Worm (Caenorhabditis elegans) whole organism, L1 larva: ENCODE results near the gene F43C11.11.

Experiments
- C04F5.9 ChIP-seq: sonication (generic microtip); optimal IDR thresholded peaks from 2 replicates; lab custom pipeline; 2016; ENCODE audit warnings: missing genetic modification characterization, missing compliant biosample characterization
- C16A3.4 ChIP-seq: fragments of 150-350 bp; optimal IDR thresholded peaks from 2 replicates; lab custom pipeline; 2014; ENCODE audit warnings: missing biosample characterization, missing genetic modification characterization
- F16B12.6 ChIP-seq: fragments of 150-350 bp; optimal IDR thresholded peaks from 2 replicates; lab custom pipeline; 2014; ENCODE audit warnings: missing biosample characterization, missing genetic modification characterization
- Y116A8C.19 ChIP-seq: sonication (generic microtip); optimal IDR thresholded peaks from 2 replicates; lab custom pipeline; 2016; ENCODE audit warnings: missing compliant biosample characterization, missing genetic modification characterization, borderline replicate concordance
- ama-1 ChIP-seq: fragments of 150-350 bp; optimal IDR thresholded peaks from 2 replicates; lab custom pipeline; 2014
- blmp-1 ChIP-seq: fragments of 150-350 bp; optimal IDR thresholded peaks from 2 replicates; lab custom pipeline; 2014; ENCODE audit warnings: missing biosample characterization, missing genetic modification characterization
- ceh-82 ChIP-seq, 3 experiments: fragments of 150-350 bp in 1 of 3; sonication (generic microtip) in 2 of 3; optimal IDR thresholded peaks; 2 replicates each; lab custom pipeline; 2014 to 2017; ENCODE audit warnings: missing biosample characterization in 3 of 3, missing genetic modification characterization in 3 of 3
- ceh-88 ChIP-seq: fragments of 200-800 bp; sonication (Bioruptor generic); IDR thresholded peaks from 2 replicates; pipeline ENCODE4 v1.3.6; 2022; ENCODE audit warnings: missing genetic modification characterization, missing compliant biosample characterization
- dpl-1 ChIP-seq, 3 experiments: fragments of 150-350 bp in 2 of 3; sonication (generic microtip) in 1 of 3; optimal IDR thresholded peaks; 2 replicates each; lab custom pipeline; 2014 to 2017; ENCODE audit warnings: missing biosample characterization in 3 of 3, missing genetic modification characterization in 3 of 3, missing genetic modification reagents in 3 of 3
- efl-1 ChIP-seq, 4 experiments: fragments of 150-350 bp; optimal IDR thresholded peaks in 3 of 4; peaks in 1 of 4; 1 replicate in 1 of 4; 2 replicates in 3 of 4; lab custom pipeline; 2014; ENCODE audit warnings: missing biosample characterization in 2 of 4, missing genetic modification characterization in 2 of 4, missing genetic modification reagents in 2 of 4
- efl-3 ChIP-seq: fragments of 200-800 bp; sonication (Bioruptor generic); optimal IDR thresholded peaks from 2 replicates; lab custom pipeline; 2018; ENCODE audit warnings: mild to moderate bottlenecking, missing genetic modification characterization, missing compliant biosample characterization
- elt-2 ChIP-seq: sonication (generic microtip); optimal IDR thresholded peaks from 2 replicates; lab custom pipeline; 2016; ENCODE audit warnings: missing genetic modification characterization, mild to moderate bottlenecking, inconsistent platforms, missing compliant biosample characterization, missing genetic modification reagents
- ets-5 ChIP-seq: fragments of 200-800 bp; sonication (Bioruptor generic); IDR thresholded peaks from 2 replicates; pipeline ENCODE4 v1.3.6; 2022; ENCODE audit warnings: missing genetic modification characterization, missing compliant biosample characterization
- fkh-10 ChIP-seq: sonication (generic microtip); optimal IDR thresholded peaks from 2 replicates; lab custom pipeline; 2017; ENCODE audit warnings: missing biosample characterization, missing genetic modification reagents, missing genetic modification characterization
- fkh-4 ChIP-seq: sonication (generic microtip); optimal IDR thresholded peaks from 2 replicates; lab custom pipeline; 2016; ENCODE audit warnings: missing compliant biosample characterization, missing genetic modification characterization, borderline replicate concordance
- grh-1 ChIP-seq: fragments of 200-800 bp; sonication (Bioruptor generic); IDR thresholded peaks from 2 replicates; pipeline ENCODE4 v1.3.6; 2022; ENCODE audit warnings: missing genetic modification reagents, missing genetic modification characterization, missing compliant biosample characterization
- hlh-17 ChIP-seq: fragments of 200-800 bp; sonication (Bioruptor generic); optimal IDR thresholded peaks from 2 replicates; lab custom pipeline; 2018; ENCODE audit warnings: missing genetic modification characterization, mild to moderate bottlenecking, missing compliant biosample characterization, moderate library complexity, borderline replicate concordance
- hlh-4 ChIP-seq: sonication (generic microtip); optimal IDR thresholded peaks from 2 replicates; lab custom pipeline; 2016; ENCODE audit warnings: mild to moderate bottlenecking, missing genetic modification characterization, missing compliant biosample characterization
- irx-1 ChIP-seq: sonication (generic microtip); optimal IDR thresholded peaks from 2 replicates; lab custom pipeline; 2016; ENCODE audit warnings: missing genetic modification characterization, missing compliant biosample characterization
- lin-13 ChIP-seq: fragments of 150-350 bp; optimal IDR thresholded peaks from 2 replicates; lab custom pipeline; 2014; ENCODE audit warnings: missing biosample characterization, missing genetic modification reagents, missing genetic modification characterization
- lin-14 ChIP-seq: fragments of 200-800 bp; sonication (Bioruptor generic); optimal IDR thresholded peaks from 2 replicates; lab custom pipeline; 2018; ENCODE audit warnings: mild to moderate bottlenecking, missing genetic modification characterization, moderate library complexity, missing compliant biosample characterization
- lin-15B ChIP-seq: fragments of 150-350 bp; sonication (generic microtip); optimal IDR thresholded peaks from 3 replicates; lab custom pipeline; 2014; ENCODE audit warnings: missing biosample characterization, missing genetic modification characterization
- lin-35 ChIP-seq, 2 experiments: fragments of 150-350 bp; optimal IDR thresholded peaks; 2 replicates each; lab custom pipeline; 2014; ENCODE audit warnings: missing biosample characterization in 2 of 2, missing genetic modification characterization in 2 of 2, missing genetic modification reagents in 2 of 2
- lin-39 ChIP-seq: fragments of 150-350 bp; optimal IDR thresholded peaks from 2 replicates; lab custom pipeline; 2014; ENCODE audit warnings: missing biosample characterization, missing genetic modification reagents, missing genetic modification characterization
- lsy-2 ChIP-seq, 2 experiments: fragments of 150-350 bp; optimal IDR thresholded peaks; 2 replicates each; lab custom pipeline; 2014; ENCODE audit warnings: missing biosample characterization in 2 of 2, missing genetic modification characterization in 2 of 2
- mdl-1 ChIP-seq, 2 experiments: fragments of 150-350 bp; optimal IDR thresholded peaks; 2 replicates each; lab custom pipeline; 2014 to 2017; ENCODE audit warnings: missing biosample characterization in 2 of 2, missing genetic modification characterization in 2 of 2, inconsistent platforms in 1 of 2
- mef-2 ChIP-seq: fragments of 150-350 bp; optimal IDR thresholded peaks from 2 replicates; lab custom pipeline; 2014; ENCODE audit warnings: missing biosample characterization, missing genetic modification characterization
- nhr-19 ChIP-seq: fragments of 200-800 bp; sonication (Bioruptor generic); conservative IDR thresholded peaks from 2 replicates; pipeline ENCODE4 v1.3.6; 2022; ENCODE audit warnings: missing genetic modification characterization, missing compliant biosample characterization
- nhr-20 ChIP-seq: sonication (generic microtip); optimal IDR thresholded peaks from 2 replicates; lab custom pipeline; 2016; ENCODE audit warnings: mild to moderate bottlenecking, missing genetic modification characterization, missing compliant biosample characterization
- nhr-237 ChIP-seq: fragments of 150-350 bp; optimal IDR thresholded peaks from 2 replicates; lab custom pipeline; 2014; ENCODE audit warnings: missing biosample characterization, missing genetic modification characterization
- nhr-71 ChIP-seq: sonication (generic microtip); optimal IDR thresholded peaks from 2 replicates; lab custom pipeline; 2016; ENCODE audit warnings: mild to moderate bottlenecking, missing genetic modification characterization, moderate library complexity, missing compliant biosample characterization
- nhr-76 ChIP-seq: sonication (generic microtip); optimal IDR thresholded peaks from 2 replicates; lab custom pipeline; 2017; ENCODE audit warnings: missing biosample characterization, missing genetic modification characterization
- nhr-90 ChIP-seq: sonication (generic microtip); optimal IDR thresholded peaks from 2 replicates; lab custom pipeline; 2016; ENCODE audit warnings: mild to moderate bottlenecking, missing genetic modification characterization, missing compliant biosample characterization; ENCODE audit not compliant: poor library complexity
- pag-3 ChIP-seq: sonication (generic microtip); optimal IDR thresholded peaks from 2 replicates; lab custom pipeline; 2017; ENCODE audit warnings: missing genetic modification characterization, mild to moderate bottlenecking, missing compliant biosample characterization, antibody characterized with exemption, borderline replicate concordance; ENCODE audit not compliant: insufficient read depth
- rnt-1 ChIP-seq: sonication (generic microtip); optimal IDR thresholded peaks from 2 replicates; lab custom pipeline; 2016; ENCODE audit warnings: mild to moderate bottlenecking, missing genetic modification characterization, moderate library complexity, missing compliant biosample characterization
- skn-1 ChIP-seq: fragments of 150-350 bp; optimal IDR thresholded peaks from 2 replicates; lab custom pipeline; 2014; ENCODE audit warnings: missing biosample characterization, missing genetic modification characterization
- snpc-4 ChIP-seq: fragments of 150-350 bp; optimal IDR thresholded peaks from 2 replicates; lab custom pipeline; 2014; ENCODE audit warnings: missing biosample characterization, missing genetic modification characterization
- sptf-1 ChIP-seq: fragments of 150-350 bp; optimal IDR thresholded peaks from 2 replicates; lab custom pipeline; 2014; ENCODE audit warnings: missing biosample characterization, missing genetic modification characterization
- sup-37 ChIP-seq: fragments of 200-800 bp; sonication (Bioruptor generic); optimal IDR thresholded peaks from 2 replicates; lab custom pipeline; 2018; ENCODE audit warnings: mild to moderate bottlenecking, missing genetic modification characterization, missing compliant biosample characterization
- tlp-1 ChIP-seq: fragments of 150-350 bp; optimal IDR thresholded peaks from 2 replicates; lab custom pipeline; 2014; ENCODE audit warnings: missing biosample characterization, missing genetic modification characterization
- unc-62 ChIP-seq: fragments of 150-350 bp; optimal IDR thresholded peaks from 2 replicates; lab custom pipeline; 2014; ENCODE audit warnings: missing biosample characterization, missing genetic modification reagents, missing genetic modification characterization
- unc-86 ChIP-seq: sonication (generic microtip); optimal IDR thresholded peaks from 2 replicates; lab custom pipeline; 2016; ENCODE audit warnings: missing genetic modification characterization, missing compliant biosample characterization
- vab-15 ChIP-seq: sonication (generic microtip); optimal IDR thresholded peaks from 2 replicates; lab custom pipeline; 2017; ENCODE audit warnings: missing genotype, mild to moderate bottlenecking, missing genetic modification characterization, missing compliant biosample characterization
- xbp-1 ChIP-seq: sonication (generic microtip); optimal IDR thresholded peaks from 2 replicates; lab custom pipeline; 2016; ENCODE audit warnings: missing genetic modification characterization, missing compliant biosample characterization

Gene F43C11.11

ce11 chrII:2353012-2353411 lies 10.6 kb downstream of the F43C11.11 start, which contains the start of gene F43C11.3:
Gene F43C11.3 (plus strand): TSS chrII:2353312.
- TF ChIP-seq unc-86 (tag; lab: Kevin White, UChicago): no peak
- TF ChIP-seq grh-1 (GFP tag; lab: Robert Waterston, UW): no peak
- no peak for TF ChIP-seq hlh-4
- TF ChIP-seq hlh-17 (GFP tag; lab: Kevin White, UChicago): no peak
- TF ChIP-seq lin-13 (GFP tag; lab: Kevin White, UChicago): no peak
- TF ChIP-seq elt-2 (tag; lab: Kevin White, UChicago): no peak
- no peak for TF ChIP-seq nhr-237 (tag; lab: Kevin White, UChicago)
- TF ChIP-seq skn-1 (tag; lab: Kevin White, UChicago): no peak
- no peak for TF ChIP-seq snpc-4 (tag; lab: Kevin White, UChicago)
- TF ChIP-seq lin-14 (GFP tag; lab: Kevin White, UChicago): no peak
- no peak for TF ChIP-seq mdl-1 (tag; optimal IDR thresholded peaks at IDR 0.05; lab: Kevin White, UChicago)
- TF ChIP-seq nhr-19: no peak
- no peak for TF ChIP-seq ama-1
- TF ChIP-seq nhr-71 (tag; lab: Kevin White, UChicago): no peak
- TF ChIP-seq pag-3 (tag; lab: Kevin White, UChicago): no peak
- no peak for TF ChIP-seq Y116A8C.19 (tag; lab: Kevin White, UChicago)
- no peak for TF ChIP-seq vab-15 (tag; lab: Kevin White, UChicago)
- no peak for TF ChIP-seq nhr-76 (tag; lab: Kevin White, UChicago)

ce11 chrII:2352546-2352945 lies 11.0 kb downstream of the F43C11.11 start, which contains the start of gene F43C11.10:
Gene F43C11.10 (minus strand): TSS chrII:2352646.
- no peak for TF ChIP-seq grh-1 (GFP tag; lab: Robert Waterston, UW)
- no peak for TF ChIP-seq elt-2 (tag; lab: Kevin White, UChicago)
- TF ChIP-seq nhr-90: no peak
- TF ChIP-seq irx-1 (tag; lab: Kevin White, UChicago): no peak
- TF ChIP-seq C04F5.9 (tag; lab: Kevin White, UChicago): no peak
- TF ChIP-seq efl-3 (GFP tag; lab: Kevin White, UChicago): no peak
- TF ChIP-seq pag-3 (tag; lab: Kevin White, UChicago): no peak
- no peak for TF ChIP-seq tlp-1 (tag; lab: Kevin White, UChicago)
- no peak for TF ChIP-seq hlh-4
- no peak for TF ChIP-seq fkh-4 (tag; lab: Kevin White, UChicago)

ce11 chrII:2346672-2347071 lies 16.9 kb downstream of the F43C11.11 start, which contains the start of gene F43C11.4:
Gene F43C11.4 (plus strand): TSS chrII:2346972.
- TF ChIP-seq sup-37 (GFP tag; lab: Kevin White, UChicago) (no peak), nhr-76 (tag; lab: Kevin White, UChicago) (no peak), mef-2 (no peak), sptf-1 (tag; lab: Kevin White, UChicago) (no peak), grh-1 (GFP tag; lab: Robert Waterston, UW) (no peak), nhr-71 (tag; lab: Kevin White, UChicago) (no peak), lin-39 (tag; lab: Kevin White, UChicago) (no peak), unc-62 (no peak), lin-35 (GFP tag; optimal IDR thresholded peaks at IDR 0.05; lab: Kevin White, UChicago) (no peak), fkh-10 (GFP tag; lab: Kevin White, UChicago) (no peak), ets-5 (GFP tag; lab: Robert Waterston, UW) (no peak), blmp-1 (tag; lab: Kevin White, UChicago) (no peak), rnt-1 (tag; lab: Kevin White, UChicago) (no peak), ama-1 (no peak), ceh-88 (GFP tag; lab: Robert Waterston, UW) (no peak)

- TF ChIP-seq blmp-1 (tag; lab: Kevin White, UChicago): no peak
- TF ChIP-seq nhr-20 (tag; lab: Kevin White, UChicago): peak; percentile 1
- TF ChIP-seq efl-1 (optimal IDR thresholded peaks at IDR 0.05; lab: Kevin White, UChicago): peak; percentile 55 to 63
- TF ChIP-seq efl-1 (GFP tag; optimal IDR thresholded peaks at IDR 0.05 in 1 of 2; lab: Kevin White, UChicago): peak; percentile 58 to 95
- peak; percentile 27 for TF ChIP-seq lin-15B (tag; lab: Kevin White, UChicago)
- peak; percentile 8 for TF ChIP-seq xbp-1 (tag; lab: Kevin White, UChicago)
- peak in 1 of 2 experiments; percentile 36 for TF ChIP-seq mdl-1 (tag; optimal IDR thresholded peaks at IDR 0.05; lab: Kevin White, UChicago)
- peak in 2 of 3 experiments; percentile 8 to 54 for TF ChIP-seq ceh-82 (tag; optimal IDR thresholded peaks at IDR 0.05; lab: Kevin White, UChicago)
- TF ChIP-seq lin-35 (GFP tag; optimal IDR thresholded peaks at IDR 0.05; lab: Kevin White, UChicago): peak; percentile 49 to 77
- no peak for TF ChIP-seq grh-1 (GFP tag; lab: Robert Waterston, UW)
- peak; percentile 37 to 73 for TF ChIP-seq lsy-2 (tag; optimal IDR thresholded peaks at IDR 0.05; lab: Kevin White, UChicago)
- no peak for TF ChIP-seq Y116A8C.19 (tag; lab: Kevin White, UChicago)
- peak; percentile 81 for TF ChIP-seq rnt-1 (tag; lab: Kevin White, UChicago)
- TF ChIP-seq nhr-76 (tag; lab: Kevin White, UChicago): no peak
- peak; percentile 23 for TF ChIP-seq skn-1 (tag; lab: Kevin White, UChicago)
- peak; percentile 55 for TF ChIP-seq C16A3.4 (tag; lab: Kevin White, UChicago)
- TF ChIP-seq F16B12.6 (tag; lab: Kevin White, UChicago): peak; percentile 48
- peak; percentile 35 to 76 (median 37) for TF ChIP-seq dpl-1 (GFP tag; optimal IDR thresholded peaks at IDR 0.05; lab: Kevin White, UChicago)
- TF ChIP-seq fkh-10 (GFP tag; lab: Kevin White, UChicago): no peak
These were observed 21.5 kb downstream of the F43C11.11 start, which contains the start of gene F43C11.6 for ce11 chrII:2342004-2342479. Gene F43C11.6 (plus strand): TSS chrII:2342429.
